Fruit fly (Drosophila melanogaster): Measurements from ENCODE around the gene HBS1.
A peak's percentile ranks its signal among the peaks of the same experiment; 100 is the strongest.

HBS1 gene

dm6 chr3L:1868841-1869240 lies 3.8 kb upstream of the HBS1 start (continued):
- TF ChIP-seq ss (GFP tag; optimal IDR thresholded peaks at IDR 0.05): no peak
- peak; percentile 39; the same call in 2 of the 3 replicates for TF ChIP-seq CG8119 (GFP tag; IDR thresholded peaks at IDR 0.05)
- TF ChIP-seq eg (GFP tag; IDR thresholded peaks at IDR 0.05): peak; percentile 64; the same call in 2 of the 3 replicates
- peak; percentile 37 for TF ChIP-seq esn (GFP tag; optimal IDR thresholded peaks at IDR 0.05)
- no peak for TF ChIP-seq CG32006 (GFP tag; optimal IDR thresholded peaks at IDR 0.05)

dm6 chr3L:1866021-1866811 lies 1.2 kb upstream of the HBS1 start:
- TF ChIP-seq CG15336 (GFP tag; IDR thresholded peaks at IDR 0.05) (peak; percentile 11; the same call in 1 of the 2 replicates), CG6276 (GFP tag; optimal IDR thresholded peaks at IDR 0.05) (peak; percentile 55), CG16779 (tag; optimal IDR thresholded peaks at IDR 0.05) (peak; percentile 23), CG7368 (GFP tag; optimal IDR thresholded peaks at IDR 0.05) (peak; percentile 9), svp (GFP tag) (peak; percentile 96), CG6854 (GFP tag; optimal IDR thresholded peaks at IDR 0.05) (peak; percentile 69), CG4318 (GFP tag; optimal IDR thresholded peaks at IDR 0.05) (no peak), CG1621 (tag; optimal IDR thresholded peaks at IDR 0.05) (peak; percentile 3), CG8119 (GFP tag; IDR thresholded peaks at IDR 0.05) (0 out of 3 replicates have a peak, but pooled peaks have one; percentile 17), ss (GFP tag; optimal IDR thresholded peaks at IDR 0.05) (peak; percentile 31 to 38), CG6808 (GFP tag; optimal IDR thresholded peaks at IDR 0.05) (no peak)

- TF ChIP-seq CG31627 (GFP tag; optimal IDR thresholded peaks at IDR 0.05) (peak; percentile 69), Hr39 (GFP tag; optimal IDR thresholded peaks at IDR 0.05) (peak; percentile 49), Eip93F (GFP tag; optimal IDR thresholded peaks at IDR 0.05) (peak; percentile 34), esn (GFP tag; optimal IDR thresholded peaks at IDR 0.05) (peak; percentile 56), Sox102F (GFP tag; optimal IDR thresholded peaks at IDR 0.05) (no peak), CG8632 (GFP tag; optimal IDR thresholded peaks at IDR 0.05) (no peak), achi (GFP tag; optimal IDR thresholded peaks at IDR 0.05) (peak; percentile 31), CG3919 (GFP tag; optimal IDR thresholded peaks at IDR 0.05) (peak; percentile 48), CG15336 (GFP tag; IDR thresholded peaks at IDR 0.05) (no peak), CG10669 (GFP tag; optimal IDR thresholded peaks at IDR 0.05) (peak; percentile 6), CG1621 (tag; optimal IDR thresholded peaks at IDR 0.05) (no peak), salr (GFP tag; optimal IDR thresholded peaks at IDR 0.05) (peak in 1 of 2 experiments; percentile 38), net (GFP tag; optimal IDR thresholded peaks at IDR 0.05) (no peak), CG6854 (GFP tag; optimal IDR thresholded peaks at IDR 0.05) (no peak), CG6276 (GFP tag; optimal IDR thresholded peaks at IDR 0.05) (peak; percentile 29), CG6808 (GFP tag; optimal IDR thresholded peaks at IDR 0.05) (peak; percentile 57), Smox (GFP tag; optimal IDR thresholded peaks at IDR 0.05) (no peak), Met (GFP tag; optimal IDR thresholded peaks at IDR 0.05) (peak; percentile 40), CG11762 (GFP tag; optimal IDR thresholded peaks at IDR 0.05; ENCODE audit: insufficient read depth) (no peak), fkh (GFP tag; optimal IDR thresholded peaks at IDR 0.05) (no peak), Blimp-1 (GFP tag; optimal IDR thresholded peaks at IDR 0.05) (peak; percentile 37), Gug (GFP tag; IDR thresholded peaks at IDR 0.05) (0 out of 2 replicates have a peak, but pooled peaks have one; percentile 9), Sox14 (GFP tag; optimal IDR thresholded peaks at IDR 0.05) (peak; percentile 21), CG4318 (GFP tag; optimal IDR thresholded peaks at IDR 0.05) (no peak), CG8119 (GFP tag; IDR thresholded peaks at IDR 0.05) (no peak; the same call in 2 of the 3 replicates), Ets96B (tag; optimal IDR thresholded peaks at IDR 0.05) (peak; percentile 15), dac (GFP tag; optimal IDR thresholded peaks at IDR 0.05) (no peak), Hr4 (GFP tag; optimal IDR thresholded peaks at IDR 0.05) (peak; percentile 17), Lpt (GFP tag; optimal IDR thresholded peaks at IDR 0.05) (no peak), Hr38 (GFP tag; optimal IDR thresholded peaks at IDR 0.05) (no peak), dsx (GFP tag; optimal IDR thresholded peaks at IDR 0.05; ENCODE audit: poor library complexity, severe bottlenecking) (no peak), svp (GFP tag) (peak; percentile 21), OdsH (GFP tag; optimal IDR thresholded peaks at IDR 0.05) (peak; percentile 43), topi (GFP tag; optimal IDR thresholded peaks at IDR 0.05) (peak; percentile 37), CG9139 (GFP tag; optimal IDR thresholded peaks at IDR 0.05) (no peak), CG32006 (GFP tag; optimal IDR thresholded peaks at IDR 0.05) (peak; percentile 48), CG11294 (GFP tag; IDR thresholded peaks at IDR 0.05) (no peak; the same call in 1 of the 2 replicates), ss (GFP tag; optimal IDR thresholded peaks at IDR 0.05) (peak in 1 of 2 experiments; percentile 7), fd59A (GFP tag; optimal IDR thresholded peaks at IDR 0.05) (no peak)
These were observed 3.1 kb downstream of the HBS1 start, which contains the start of gene Rap1 for dm6 chr3L:1861794-1862447. Gene Rap1, minus strand, starts transcription at chr3L:1862239.

Data from whole organism, prepupa.